Worm (Caenorhabditis elegans): Measurements from ENCODE around the gene C34E10.9.

Gene C34E10.9

DNA sequence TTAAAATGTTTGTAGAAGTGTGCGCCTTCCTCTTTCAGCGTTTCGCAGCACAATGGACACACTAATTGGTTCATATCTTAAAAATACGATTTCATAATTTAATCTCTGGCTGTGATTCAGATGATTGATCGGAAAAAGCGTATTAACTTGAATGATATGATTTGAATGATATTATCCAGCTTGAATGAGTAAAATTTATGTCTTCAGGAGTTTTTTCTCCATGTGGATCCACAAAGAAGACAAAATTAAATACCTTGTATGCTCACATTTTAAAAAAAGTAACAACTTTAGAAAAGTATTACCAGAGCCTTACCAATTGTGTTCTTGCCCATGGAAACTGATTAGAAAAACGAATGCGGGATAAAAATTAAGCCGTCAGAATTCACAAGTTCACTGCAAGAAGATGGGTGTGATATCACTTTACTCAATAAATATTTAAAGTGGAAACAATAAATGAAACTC, 10.2 kb upstream of the C34E10.9 start, which contains the start of gene ztf-8 (continued):
- TF ChIP-seq F22D6.2 (tag; optimal IDR thresholded peaks at IDR 0.05) (no peak), efl-1 (GFP tag; optimal IDR thresholded peaks at IDR 0.05) (no peak), ztf-18 (tag; optimal IDR thresholded peaks at IDR 0.05) (no peak), B0261.1 (tag; optimal IDR thresholded peaks at IDR 0.05) (peak; percentile 2), rcor-1 (GFP tag; IDR thresholded peaks at IDR 0.05) (peak; percentile 38), nfyb-1 (GFP tag; IDR thresholded peaks at IDR 0.05) (0 out of 2 replicates have a peak, but pooled peaks have one; percentile 27), F57A8.1 (GFP tag; optimal IDR thresholded peaks at IDR 0.05) (no peak), F33H1.4 (GFP tag; IDR thresholded peaks at IDR 0.05) (no peak; the same call in 1 of the 2 replicates), akir-1 (GFP tag; optimal IDR thresholded peaks at IDR 0.05) (no peak), attf-6 (GFP tag; IDR thresholded peaks at IDR 0.05) (0 out of 2 replicates have a peak, but pooled peaks have one; percentile 47), F52B5.7 (tag; optimal IDR thresholded peaks at IDR 0.05) (peak; percentile 10), repo-1 (tag; optimal IDR thresholded peaks at IDR 0.05) (peak; percentile 79), rec-8 (tag; optimal IDR thresholded peaks at IDR 0.05) (no peak), mes-4 (tag; optimal IDR thresholded peaks at IDR 0.05) (no peak), F37B4.10 (GFP tag; IDR thresholded peaks at IDR 0.05) (no peak), F49E8.2 (tag; optimal IDR thresholded peaks at IDR 0.05; ENCODE audit: insufficient read depth) (peak; percentile 75), ztf-26 (tag; optimal IDR thresholded peaks at IDR 0.05) (peak; percentile 12), T07F8.4 (tag; optimal IDR thresholded peaks at IDR 0.05) (no peak), lag-1 (GFP tag; IDR thresholded peaks at IDR 0.05) (no peak), ztf-25 (GFP tag; IDR thresholded peaks at IDR 0.05) (no peak), ZK185.1 (tag; optimal IDR thresholded peaks at IDR 0.05; ENCODE audit: poor library complexity, severe bottlenecking) (no peak), F10E7.11 (tag; optimal IDR thresholded peaks at IDR 0.05) (no peak), ceh-91 (GFP tag; IDR thresholded peaks at IDR 0.05) (no peak), nhr-179 (tag; optimal IDR thresholded peaks at IDR 0.05) (no peak), egrh-3 (GFP tag; IDR thresholded peaks at IDR 0.05) (no peak), nhr-120 (GFP tag; IDR thresholded peaks at IDR 0.05) (no peak), mel-28 (tag; optimal IDR thresholded peaks at IDR 0.05; ENCODE audit: borderline replicate concordance) (no peak), sea-2 (GFP tag; IDR thresholded peaks at IDR 0.05) (no peak), ets-4 (GFP tag; optimal IDR thresholded peaks at IDR 0.05) (no peak), him-1 (tag; optimal IDR thresholded peaks at IDR 0.05) (no peak), bed-1 (GFP tag; IDR thresholded peaks at IDR 0.05) (no peak), lir-1 (GFP tag; conservative IDR thresholded peaks at IDR 0.05) (no peak), mcd-1 (GFP tag; IDR thresholded peaks at IDR 0.05) (no peak), Y67H2A.10 (GFP tag; conservative IDR thresholded peaks at IDR 0.05) (no peak), sdz-38 (tag; optimal IDR thresholded peaks at IDR 0.05) (no peak), unc-62 (GFP tag; optimal IDR thresholded peaks at IDR 0.05) (no peak), lin-40 (tag; optimal IDR thresholded peaks at IDR 0.05) (no peak), unc-130 (GFP tag; optimal IDR thresholded peaks at IDR 0.05) (peak; percentile 10), dpff-1 (tag; optimal IDR thresholded peaks at IDR 0.05) (peak; percentile 41), cebp-2 (GFP tag; IDR thresholded peaks at IDR 0.05) (no peak), snpc-3.4 (tag; optimal IDR thresholded peaks at IDR 0.05) (no peak), tbp1 (GFP tag; optimal IDR thresholded peaks at IDR 0.05) (peak; percentile 13), attf-5 (GFP tag; optimal IDR thresholded peaks at IDR 0.05) (no peak), die-1 (tag; optimal IDR thresholded peaks at IDR 0.05) (peak; percentile 32), C06A6.2 (GFP tag; conservative IDR thresholded peaks at IDR 0.05) (no peak), ceh-40 (GFP tag; IDR thresholded peaks at IDR 0.05) (no peak)
